Worm (Caenorhabditis elegans) whole organism, young adult: ENCODE results near the gene gmn-1.
A peak's percentile ranks its signal among the peaks of the same experiment; 100 is the strongest.

ENCODE experiments used
- B0035.1 ChIP-seq: sonication (generic microtip); optimal IDR thresholded peaks from 2 replicates; lab custom pipeline; 2016; ENCODE audit warnings: missing genetic modification characterization, mild to moderate bottlenecking, missing compliant biosample characterization, missing genotype, missing genetic modification reagents
- B0336.3 ChIP-seq: fragments of 200-800 bp; sonication (Bioruptor generic); IDR thresholded peaks from 2 replicates; pipeline ENCODE4 v1.3.6; 2022; ENCODE audit warnings: missing genetic modification characterization, missing compliant biosample characterization
- F22D6.2 ChIP-seq: sonication (generic microtip); optimal IDR thresholded peaks from 2 replicates; lab custom pipeline; 2016; ENCODE audit warnings: mild to moderate bottlenecking, missing genetic modification characterization, missing compliant biosample characterization
- F37B4.10 ChIP-seq: fragments of 200-800 bp; sonication (Bioruptor generic); IDR thresholded peaks from 2 replicates; pipeline ENCODE4 v1.3.6; 2022; ENCODE audit warnings: missing genetic modification characterization, missing compliant biosample characterization
- F39B2.1 ChIP-seq: fragments of 200-800 bp; sonication (Bioruptor generic); IDR thresholded peaks from 2 replicates; pipeline ENCODE4 v1.3.6; 2022; ENCODE audit warnings: missing genetic modification reagents, missing genetic modification characterization, missing compliant biosample characterization
- F57A8.1 ChIP-seq: fragments of 200-800 bp; sonication (Bioruptor generic); optimal IDR thresholded peaks from 2 replicates; lab custom pipeline; 2018; ENCODE audit warnings: mild to moderate bottlenecking, missing genetic modification characterization, moderate library complexity, missing compliant biosample characterization
- F57C9.4 ChIP-seq: sonication (generic microtip); optimal IDR thresholded peaks from 2 replicates; lab custom pipeline; 2017; ENCODE audit warnings: mild to moderate bottlenecking, missing genetic modification characterization, missing compliant biosample characterization
- K11D2.4 ChIP-seq: fragments of 200-800 bp; sonication (Bioruptor generic); IDR thresholded peaks from 2 replicates; pipeline ENCODE4 v1.3.6; 2022; ENCODE audit warnings: missing genetic modification reagents, missing genetic modification characterization, missing compliant biosample characterization
- Y53F4B.3 ChIP-seq: fragments of 200-800 bp; sonication (Bioruptor generic); IDR thresholded peaks from 2 replicates; pipeline ENCODE4 v1.3.6; 2022; ENCODE audit warnings: missing genetic modification reagents, missing genetic modification characterization, missing compliant biosample characterization
- Y95B8A.8 ChIP-seq: fragments of 200-800 bp; sonication (Bioruptor generic); IDR thresholded peaks from 2 replicates; pipeline ENCODE4 v1.3.6; 2022; ENCODE audit warnings: missing genetic modification reagents, missing genetic modification characterization, missing compliant biosample characterization
- ZK185.1 ChIP-seq: sonication (generic microtip); optimal IDR thresholded peaks from 2 replicates; lab custom pipeline; 2016; ENCODE audit warnings: mild to moderate bottlenecking, missing genetic modification characterization, missing compliant biosample characterization; ENCODE audit not compliant: poor library complexity, severe bottlenecking
- ama-1 ChIP-seq, 3 experiments: fragments of 150-350 bp in 1 of 3; sonication (generic microtip) in 2 of 3; optimal IDR thresholded peaks; 2 replicates each; lab custom pipeline; 2014 to 2018; ENCODE audit warnings: missing biosample characterization in 2 of 3, missing genetic modification characterization in 2 of 3, missing genetic modification reagents in 2 of 3
- atf-7 ChIP-seq: sonication (generic microtip); optimal IDR thresholded peaks from 2 replicates; lab custom pipeline; 2017; ENCODE audit warnings: mild to moderate bottlenecking, missing genetic modification characterization, missing compliant biosample characterization
- bed-1 ChIP-seq: fragments of 200-800 bp; sonication (Bioruptor generic); IDR thresholded peaks from 2 replicates; pipeline ENCODE4 v1.3.6; 2022; ENCODE audit warnings: missing genetic modification reagents, missing genetic modification characterization, missing compliant biosample characterization
- bed-2 ChIP-seq: fragments of 200-800 bp; sonication (Bioruptor generic); IDR thresholded peaks from 2 replicates; pipeline ENCODE4 v1.3.6; 2022; ENCODE audit warnings: missing genetic modification reagents, missing genetic modification characterization, missing compliant biosample characterization
- ceh-40 ChIP-seq: fragments of 200-800 bp; sonication (Bioruptor generic); IDR thresholded peaks from 2 replicates; pipeline ENCODE4 v1.3.6; 2022; ENCODE audit warnings: missing genetic modification characterization, missing compliant biosample characterization
- ceh-79 ChIP-seq: sonication (generic microtip); optimal IDR thresholded peaks from 2 replicates; lab custom pipeline; 2017; ENCODE audit warnings: mild to moderate bottlenecking, missing genetic modification characterization, missing compliant biosample characterization
- dox-1 ChIP-seq: fragments of 200-800 bp; sonication (Bioruptor generic); IDR thresholded peaks from 2 replicates; pipeline ENCODE4 v1.3.6; 2022; ENCODE audit warnings: missing genetic modification reagents, missing genetic modification characterization, missing compliant biosample characterization
- egl-44 ChIP-seq: fragments of 200-800 bp; sonication (Bioruptor generic); IDR thresholded peaks from 2 replicates; pipeline ENCODE4 v1.3.6; 2022; ENCODE audit warnings: missing genetic modification reagents, missing genetic modification characterization, missing compliant biosample characterization
- egrh-3 ChIP-seq: fragments of 200-800 bp; sonication (Bioruptor generic); IDR thresholded peaks from 2 replicates; pipeline ENCODE4 v1.3.6; 2022; ENCODE audit warnings: missing genetic modification reagents, missing genetic modification characterization, missing compliant biosample characterization
- ekl-4 ChIP-seq: fragments of 200-800 bp; sonication (Bioruptor generic); IDR thresholded peaks from 2 replicates; pipeline ENCODE4 v1.3.6; 2022; ENCODE audit warnings: missing genetic modification reagents, missing genetic modification characterization, missing compliant biosample characterization
- him-1 ChIP-seq: sonication (generic microtip); optimal IDR thresholded peaks from 2 replicates; lab custom pipeline; 2016; ENCODE audit warnings: missing genotype, missing genetic modification reagents, missing genetic modification characterization, missing compliant biosample characterization
- lin-54 ChIP-seq: fragments of 200-800 bp; sonication (Bioruptor generic); optimal IDR thresholded peaks from 2 replicates; lab custom pipeline; 2018; ENCODE audit warnings: mild to moderate bottlenecking, missing genetic modification characterization, missing compliant biosample characterization
- lir-1 ChIP-seq: fragments of 200-800 bp; sonication (Bioruptor generic); conservative IDR thresholded peaks from 2 replicates; pipeline ENCODE4 v1.3.6; 2022; ENCODE audit warnings: missing genetic modification reagents, missing genetic modification characterization, missing compliant biosample characterization
- madf-6 ChIP-seq: fragments of 200-800 bp; sonication (Bioruptor generic); IDR thresholded peaks from 2 replicates; pipeline ENCODE4 v1.3.6; 2022; ENCODE audit warnings: missing genetic modification reagents, missing genetic modification characterization, missing compliant biosample characterization
- madf-8 ChIP-seq: fragments of 200-800 bp; sonication (Bioruptor generic); conservative IDR thresholded peaks from 2 replicates; pipeline ENCODE4 v1.3.6; 2022; ENCODE audit warnings: missing genetic modification reagents, missing genetic modification characterization, missing compliant biosample characterization
- nfya-1 ChIP-seq: sonication (generic microtip); optimal IDR thresholded peaks from 2 replicates; lab custom pipeline; 2017; ENCODE audit warnings: antibody characterized with exemption, missing compliant biosample characterization, missing genetic modification characterization, borderline replicate concordance; ENCODE audit not compliant: insufficient read depth
- nfya-2 ChIP-seq: fragments of 200-800 bp; sonication (Bioruptor generic); IDR thresholded peaks from 2 replicates; pipeline ENCODE4 v1.3.6; 2022; ENCODE audit warnings: missing genetic modification reagents, missing genetic modification characterization, missing compliant biosample characterization
- nhr-179 ChIP-seq: sonication (generic microtip); optimal IDR thresholded peaks from 2 replicates; lab custom pipeline; 2016; ENCODE audit warnings: mild to moderate bottlenecking, missing genetic modification characterization, missing compliant biosample characterization
- nhr-27 ChIP-seq: fragments of 200-800 bp; sonication (Bioruptor generic); optimal IDR thresholded peaks from 2 replicates; lab custom pipeline; 2018; ENCODE audit warnings: mild to moderate bottlenecking, missing genetic modification characterization, moderate library complexity, missing compliant biosample characterization
- nhr-80 ChIP-seq: sonication (generic microtip); optimal IDR thresholded peaks from 2 replicates; lab custom pipeline; 2016; ENCODE audit warnings: missing genetic modification characterization, missing compliant biosample characterization
- pbrm-1 ChIP-seq: fragments of 200-800 bp; sonication (Bioruptor generic); IDR thresholded peaks from 2 replicates; pipeline ENCODE4 v1.3.6; 2022; ENCODE audit warnings: missing genetic modification reagents, missing genetic modification characterization, missing compliant biosample characterization
- pha-4 ChIP-seq: fragments of 150-350 bp; sonication (generic microtip); optimal IDR thresholded peaks from 2 replicates; lab custom pipeline; 2014; ENCODE audit warnings: missing biosample characterization, missing genetic modification reagents, missing genetic modification characterization
- snpc-1.1 ChIP-seq: sonication (generic microtip); optimal IDR thresholded peaks from 2 replicates; lab custom pipeline; 2017; ENCODE audit warnings: missing genetic modification characterization, mild to moderate bottlenecking, missing compliant biosample characterization, antibody characterized with exemption, moderate library complexity, missing genotype, missing genetic modification reagents; ENCODE audit not compliant: insufficient read depth
- snpc-3.4 ChIP-seq: sonication (generic microtip); optimal IDR thresholded peaks from 2 replicates; lab custom pipeline; 2017; ENCODE audit warnings: missing genetic modification characterization, mild to moderate bottlenecking, missing compliant biosample characterization, antibody characterized with exemption, moderate library complexity, missing genotype, missing genetic modification reagents
- snpc-4 ChIP-seq, 5 experiments: fragments of 150-350 bp in 1 of 5; sonication (generic microtip) in 4 of 5; optimal IDR thresholded peaks; 2 replicates each; lab custom pipeline; 2014 to 2018; ENCODE audit warnings: missing genetic modification characterization in 5 of 5, missing biosample characterization in 3 of 5, antibody characterized with exemption in 2 of 5, mild to moderate bottlenecking in 2 of 5, missing compliant biosample characterization in 2 of 5, missing genotype in 2 of 5, moderate library complexity in 2 of 5, missing genetic modification reagents in 1 of 5
- zfh-2 ChIP-seq: fragments of 200-800 bp; sonication (Bioruptor generic); conservative IDR thresholded peaks from 2 replicates; pipeline ENCODE4 v1.3.6; 2022; ENCODE audit warnings: missing genetic modification reagents, missing genetic modification characterization, missing compliant biosample characterization
- ztf-18 ChIP-seq: sonication (generic microtip); optimal IDR thresholded peaks from 2 replicates; lab custom pipeline; 2016; ENCODE audit warnings: missing genotype, mild to moderate bottlenecking, missing genetic modification characterization, missing compliant biosample characterization
- ztf-3 ChIP-seq: fragments of 200-800 bp; sonication (Bioruptor generic); optimal IDR thresholded peaks from 2 replicates; lab custom pipeline; 2018; ENCODE audit warnings: mild to moderate bottlenecking, missing genetic modification characterization, missing compliant biosample characterization

The gmn-1 gene

ce11 chrIII:12247329-12247728 is 22.2 kb upstream of the gmn-1 start:
- no peak for TF ChIP-seq nfya-1
- no peak for TF ChIP-seq ztf-3 (GFP tag; lab: Kevin White, UChicago)
- no peak for TF ChIP-seq F37B4.10 (GFP tag; lab: Robert Waterston, UW)
- TF ChIP-seq Y95B8A.8 (GFP tag; lab: Robert Waterston, UW), result no peak
- TF ChIP-seq ztf-18 (tag; lab: Kevin White, UChicago), result no peak
- TF ChIP-seq him-1 (tag; lab: Kevin White, UChicago), result no peak
- no peak for TF ChIP-seq F22D6.2 (tag; lab: Kevin White, UChicago)
- no peak for TF ChIP-seq bed-2 (GFP tag; lab: Robert Waterston, UW)
- no peak for TF ChIP-seq pha-4 (tag; lab: Kevin White, UChicago)
- TF ChIP-seq pbrm-1, result no peak
- TF ChIP-seq egrh-3 (GFP tag; lab: Robert Waterston, UW), result no peak
- no peak for TF ChIP-seq ceh-79 (tag; lab: Kevin White, UChicago)
- TF ChIP-seq lir-1 (GFP tag; lab: Robert Waterston, UW), result no peak
- TF ChIP-seq nfya-2 (GFP tag; lab: Robert Waterston, UW), result no peak
- no peak for TF ChIP-seq ceh-40 (GFP tag; lab: Robert Waterston, UW)
- no peak for TF ChIP-seq lin-54 (GFP tag; lab: Kevin White, UChicago)
- TF ChIP-seq egl-44 (GFP tag; lab: Robert Waterston, UW), result no peak
- TF ChIP-seq ZK185.1 (tag; lab: Kevin White, UChicago), result no peak
- TF ChIP-seq F39B2.1, result no peak
- no peak for TF ChIP-seq bed-1 (GFP tag; lab: Robert Waterston, UW)

ce11 chrIII:12245570-12245969 is 20.4 kb upstream of the gmn-1 start:
- TF ChIP-seq egrh-3 (GFP tag; lab: Robert Waterston, UW) (peak; percentile 88; the same call in 1 of the 2 replicates), dox-1 (0 out of 2 replicates have a peak, but pooled peaks have one; percentile 9), madf-6 (GFP tag; lab: Robert Waterston, UW) (no peak), zfh-2 (GFP tag; lab: Robert Waterston, UW) (peak; percentile 92)
- TF ChIP-seq, all 124 proteins: peak for 3

DNA sequence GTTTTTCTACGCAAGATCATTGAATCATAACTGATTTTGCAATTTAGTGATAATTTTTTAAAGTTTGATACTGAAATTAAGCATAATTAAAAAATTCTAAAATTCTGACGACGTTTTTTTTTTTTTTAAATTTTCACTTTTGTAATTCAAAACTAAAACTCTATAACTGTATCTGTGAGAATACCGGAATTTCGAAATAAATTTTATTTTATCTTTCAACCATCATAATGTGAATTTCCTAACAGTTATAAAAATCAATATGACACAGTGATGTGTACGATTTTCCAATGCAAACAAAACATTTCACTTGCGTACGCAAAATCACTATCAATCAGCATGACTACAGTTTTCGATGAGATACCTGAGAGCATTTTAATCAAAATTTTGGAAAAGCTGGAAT is 10.8 kb upstream of the gmn-1 start, which contains the start of the genes grl-15 and fbxa-89:
Gene grl-15, minus strand, starts transcription at position 101 of the 400 bp plus-strand sequence.
Gene fbxa-89, plus strand, starts transcription at position 271 of the 400 bp plus-strand sequence.
- TF ChIP-seq B0035.1 (tag; lab: Kevin White, UChicago), result no peak
- TF ChIP-seq nhr-80, result peak; percentile 29
- no peak for TF ChIP-seq K11D2.4

ce11 chrIII:12235359-12235758 is 10.2 kb upstream of the gmn-1 start:
- TF ChIP-seq bed-1 (GFP tag; lab: Robert Waterston, UW) (no peak), snpc-4 (GFP tag; optimal IDR thresholded peaks at IDR 0.05; lab: Kevin White, UChicago) (no peak), snpc-4 (tag; optimal IDR thresholded peaks at IDR 0.05; lab: Kevin White, UChicago) (no peak), egl-44 (GFP tag; lab: Robert Waterston, UW) (no peak), dox-1 (no peak), pbrm-1 (no peak), F57A8.1 (GFP tag; lab: Kevin White, UChicago) (no peak), snpc-3.4 (no peak), nhr-27 (no peak), B0336.3 (GFP tag; lab: Robert Waterston, UW) (no peak), madf-8 (GFP tag; lab: Robert Waterston, UW) (no peak), Y53F4B.3 (GFP tag; lab: Robert Waterston, UW) (no peak), ztf-3 (GFP tag; lab: Kevin White, UChicago) (no peak), F39B2.1 (no peak), F57C9.4 (no peak), nfya-1 (no peak), ekl-4 (no peak), snpc-1.1 (tag; lab: Kevin White, UChicago) (no peak), ama-1 (optimal IDR thresholded peaks at IDR 0.05; lab: Kevin White, UChicago) (no peak), ama-1 (GFP tag; optimal IDR thresholded peaks at IDR 0.05; lab: Kevin White, UChicago) (no peak), atf-7 (tag; lab: Kevin White, UChicago) (no peak), nhr-179 (tag; lab: Kevin White, UChicago) (no peak)
